Worm (Caenorhabditis elegans): ENCODE data around the gene F35H8.4.

ce11 chrII:9556582-9556981 is 3.2 kb downstream of the F35H8.4 start:
- TF ChIP-seq snpc-3.4 (tag; optimal IDR thresholded peaks at IDR 0.05) (no peak), bed-1 (GFP tag; IDR thresholded peaks at IDR 0.05) (no peak), Y53F4B.3 (GFP tag; IDR thresholded peaks at IDR 0.05) (no peak), aptf-2 (GFP tag; conservative IDR thresholded peaks at IDR 0.05) (no peak)
